Fruit fly (Drosophila melanogaster) whole organism, embryonic: ENCODE results near the gene CG31988.

Experiments
- B-H1 ChIP-seq: fragments of 200-800 bp; sonication (Bioruptor generic); IDR thresholded peaks from 3 replicates; pipeline ENCODE4 v1.3.6; 2022; ENCODE audit warnings: missing biosample characterization, missing genetic modification characterization
- BEAF-32 ChIP-seq: fragments of 200-800 bp; sonication (Bioruptor generic); optimal IDR thresholded peaks from 3 replicates; lab custom pipeline; 2017; ENCODE audit warnings: missing biosample characterization, missing genetic modification characterization, mild to moderate bottlenecking, moderate library complexity, missing genetic modification reagents
- CG10274 ChIP-seq: fragments of 200-800 bp; sonication (Bioruptor generic); optimal IDR thresholded peaks from 3 replicates; lab custom pipeline; 2017; ENCODE audit warnings: missing biosample characterization, mild to moderate bottlenecking, missing genetic modification characterization
- CG11504 ChIP-seq: fragments of 200-800 bp; sonication (Bioruptor generic); optimal IDR thresholded peaks from 3 replicates; lab custom pipeline; 2019; ENCODE audit warnings: missing biosample characterization, mild to moderate bottlenecking, missing genetic modification characterization, moderate library complexity
- CG11695 ChIP-seq: fragments of 200-800 bp; sonication (Bioruptor generic); IDR thresholded peaks from 3 replicates; pipeline ENCODE4 v1.3.6; 2022; ENCODE audit warnings: missing biosample characterization, missing genetic modification characterization
- CG12104 ChIP-seq: fragments of 200-800 bp; sonication (Bioruptor generic); optimal IDR thresholded peaks from 3 replicates; lab custom pipeline; 2016; ENCODE audit warnings: missing biosample characterization, missing genetic modification characterization
- CG13424 ChIP-seq: fragments of 200-800 bp; sonication (Bioruptor generic); optimal IDR thresholded peaks from 2 replicates; lab custom pipeline; 2019; ENCODE audit warnings: missing biosample characterization, mild to moderate bottlenecking, missing genetic modification characterization, moderate library complexity
- CG1792 ChIP-seq: fragments of 200-800 bp; sonication (Bioruptor generic); optimal IDR thresholded peaks from 2 replicates; lab custom pipeline; 2016; ENCODE audit warnings: missing biosample characterization, missing genetic modification characterization
- CG18476 ChIP-seq: fragments of 200-800 bp; sonication (Bioruptor generic); optimal IDR thresholded peaks from 2 replicates; lab custom pipeline; 2016; ENCODE audit warnings: missing biosample characterization, mild to moderate bottlenecking, missing genetic modification characterization
- CG2199 ChIP-seq: fragments of 200-800 bp; sonication (Bioruptor generic); IDR thresholded peaks from 3 replicates; pipeline ENCODE4 v1.3.6; 2022; ENCODE audit warnings: missing biosample characterization, missing genetic modification characterization
- CG31224 ChIP-seq: fragments of 200-800 bp; sonication (Bioruptor generic); IDR thresholded peaks from 2 replicates; pipeline ENCODE4 v1.3.6; 2022; ENCODE audit warnings: missing biosample characterization, missing genetic modification characterization
- CG3163 ChIP-seq: fragments of 200-800 bp; sonication (Bioruptor generic); optimal IDR thresholded peaks from 3 replicates; lab custom pipeline; 2016; ENCODE audit warnings: missing biosample characterization, missing genetic modification characterization
- CG32772 ChIP-seq: fragments of 200-800 bp; sonication (Bioruptor generic); IDR thresholded peaks from 2 replicates; pipeline ENCODE4 v1.3.6; 2022; ENCODE audit warnings: missing biosample characterization, missing genetic modification characterization
- CG8388 ChIP-seq: fragments of 200-800 bp; sonication (Bioruptor generic); optimal IDR thresholded peaks from 2 replicates; lab custom pipeline; 2019; ENCODE audit warnings: missing biosample characterization, mild to moderate bottlenecking, missing genetic modification characterization, moderate library complexity
- CG9727 ChIP-seq: fragments of 200-800 bp; sonication (Bioruptor generic); optimal IDR thresholded peaks from 3 replicates; lab custom pipeline; 2017; ENCODE audit warnings: missing biosample characterization, mild to moderate bottlenecking, missing genetic modification characterization
- D19A ChIP-seq: fragments of 200-800 bp; optimal IDR thresholded peaks from 3 replicates; lab custom pipeline; 2019; ENCODE audit warnings: missing biosample characterization, mild to moderate bottlenecking, missing genetic modification characterization, moderate library complexity
- Doc2 ChIP-seq: fragments of 200-800 bp; sonication (Bioruptor generic); IDR thresholded peaks from 2 replicates; pipeline ENCODE4 v1.3.6; 2022; ENCODE audit warnings: missing biosample characterization, missing genetic modification characterization
- Fer2 ChIP-seq: fragments of 200-800 bp; sonication (Bioruptor generic); optimal IDR thresholded peaks from 2 replicates; lab custom pipeline; 2018; ENCODE audit warnings: missing biosample characterization, mild to moderate bottlenecking, missing genetic modification characterization, moderate library complexity
- Hr3 ChIP-seq: fragments of 200-800 bp; sonication (Bioruptor generic); optimal IDR thresholded peaks from 3 replicates; lab custom pipeline; 2016; ENCODE audit warnings: missing biosample characterization, missing genetic modification characterization
- Jarid2 ChIP-seq: fragments of 200-800 bp; sonication (Bioruptor generic); optimal IDR thresholded peaks from 3 replicates; lab custom pipeline; 2017; ENCODE audit warnings: mild to moderate bottlenecking, missing biosample characterization, missing genetic modification reagents, missing genetic modification characterization
- Mrtf ChIP-seq: fragments of 200-800 bp; sonication (Bioruptor generic); IDR thresholded peaks from 3 replicates; pipeline ENCODE4 v1.3.6; 2022; ENCODE audit warnings: missing biosample characterization, missing genetic modification characterization
- NC2β ChIP-seq: fragments of 200-800 bp; sonication (Bioruptor generic); optimal IDR thresholded peaks from 2 replicates; lab custom pipeline; 2016; ENCODE audit warnings: missing biosample characterization, missing genetic modification characterization
- Ptx1 ChIP-seq: fragments of 200-800 bp; sonication (Bioruptor generic); IDR thresholded peaks from 2 replicates; pipeline ENCODE4 v1.3.6; 2022; ENCODE audit warnings: missing biosample characterization, missing genetic modification characterization
- ase ChIP-seq: fragments of 200-800 bp; sonication (Bioruptor generic); IDR thresholded peaks from 3 replicates; pipeline ENCODE4 v1.3.6; 2022; ENCODE audit warnings: missing biosample characterization, missing genetic modification characterization
- br ChIP-seq: fragments of >200 bp; optimal IDR thresholded peaks from 2 replicates; lab custom pipeline; 2017
- chif ChIP-seq, 2 experiments: fragments of 200-800 bp; sonication (Bioruptor generic); optimal IDR thresholded peaks; 3 replicates each; lab custom pipeline; 2016; ENCODE audit warnings: missing biosample characterization in 2 of 2, missing genetic modification characterization in 2 of 2
- chinmo ChIP-seq: fragments of 200-800 bp; sonication (Bioruptor generic); IDR thresholded peaks from 4 replicates; pipeline ENCODE4 v1.3.6; 2022; ENCODE audit warnings: missing biosample characterization, missing genetic modification characterization; ENCODE audit not compliant: partially characterized antibody
- ci ChIP-seq: fragments of 200-800 bp; sonication (Bioruptor generic); IDR thresholded peaks from 3 replicates; pipeline ENCODE4 v1.3.6; 2022; ENCODE audit warnings: missing biosample characterization, missing genetic modification characterization
- croc ChIP-seq: fragments of 200-800 bp; sonication (Bioruptor generic); conservative IDR thresholded peaks from 3 replicates; pipeline ENCODE4 v1.3.6; 2022; ENCODE audit warnings: missing biosample characterization, missing genetic modification characterization
- disco-r ChIP-seq: fragments of 200-800 bp; sonication (Bioruptor generic); optimal IDR thresholded peaks from 2 replicates; lab custom pipeline; 2016; ENCODE audit warnings: missing biosample characterization, missing genetic modification characterization
- fd102C ChIP-seq: fragments of 200-800 bp; sonication (Bioruptor generic); optimal IDR thresholded peaks from 2 replicates; lab custom pipeline; 2018; ENCODE audit warnings: missing biosample characterization, mild to moderate bottlenecking, missing genetic modification characterization, moderate library complexity
- fd3F ChIP-seq: fragments of 200-800 bp; sonication (Bioruptor generic); optimal IDR thresholded peaks from 2 replicates; lab custom pipeline; 2018; ENCODE audit warnings: missing biosample characterization, mild to moderate bottlenecking, missing genetic modification characterization, moderate library complexity
- h ChIP-seq: fragments of >200 bp; optimal IDR thresholded peaks from 2 replicates; lab custom pipeline; 2017
- hb ChIP-seq: fragments of 200-800 bp; sonication (Bioruptor generic); IDR thresholded peaks from 3 replicates; pipeline ENCODE4 v1.3.6; 2022; ENCODE audit warnings: missing biosample characterization, missing genetic modification characterization; ENCODE audit not compliant: partially characterized antibody
- hbn ChIP-seq: fragments of 200-800 bp; sonication (Bioruptor generic); IDR thresholded peaks from 2 replicates; pipeline ENCODE4 v1.3.6; 2022; ENCODE audit warnings: missing biosample characterization, missing genetic modification characterization; ENCODE audit not compliant: partially characterized antibody
- lola ChIP-seq, 3 experiments: fragments of >200 bp in 2 of 3; fragments of 200-800 bp in 1 of 3; sonication (Bioruptor generic) in 1 of 3; optimal IDR thresholded peaks; 2 replicates each; lab custom pipeline; 2017 to 2019; ENCODE audit warnings: missing biosample characterization in 3 of 3, missing genetic modification characterization in 3 of 3, mild to moderate bottlenecking in 1 of 3, moderate library complexity in 1 of 3
- nmo ChIP-seq: fragments of 200-800 bp; sonication (Bioruptor generic); optimal IDR thresholded peaks from 2 replicates; lab custom pipeline; 2018; ENCODE audit warnings: missing biosample characterization, mild to moderate bottlenecking, missing genetic modification characterization, moderate library complexity
- p53 ChIP-seq: fragments of 200-800 bp; sonication (Bioruptor generic); optimal IDR thresholded peaks from 2 replicates; lab custom pipeline; 2016; ENCODE audit warnings: missing biosample characterization, missing genetic modification characterization
- pan ChIP-seq, 4 experiments: fragments of >200 bp in 3 of 4; fragments of 200-800 bp in 1 of 4; sonication (Bioruptor generic) in 1 of 4; optimal IDR thresholded peaks in 3 of 4; IDR thresholded peaks in 1 of 4; 2 replicates each; pipeline versions ENCODE4 v1.3.6 to Lab custom; 2017 to 2022; ENCODE audit warnings: missing biosample characterization in 2 of 4, missing genetic modification characterization in 2 of 4, mixed read lengths in 1 of 4
- pb ChIP-seq: fragments of 200-800 bp; sonication (Bioruptor generic); optimal IDR thresholded peaks from 3 replicates; lab custom pipeline; 2016; ENCODE audit warnings: missing biosample characterization, missing genetic modification characterization
- peb ChIP-seq: fragments of 200-800 bp; sonication (Bioruptor generic); IDR thresholded peaks from 2 replicates; pipeline ENCODE4 v1.3.6; 2022; ENCODE audit warnings: missing biosample characterization, missing genetic modification characterization
- shn ChIP-seq: fragments of 200-800 bp; sonication (Bioruptor generic); optimal IDR thresholded peaks from 3 replicates; lab custom pipeline; 2016; ENCODE audit warnings: missing biosample characterization, missing genetic modification characterization
- sob ChIP-seq: fragments of 200-800 bp; sonication (Bioruptor generic); IDR thresholded peaks from 2 replicates; pipeline ENCODE4 v1.3.6; 2022; ENCODE audit warnings: missing biosample characterization, missing genetic modification characterization
- trh ChIP-seq: fragments of 200-800 bp; sonication (Bioruptor generic); optimal IDR thresholded peaks from 2 replicates; lab custom pipeline; 2016; ENCODE audit warnings: missing biosample characterization, missing genetic modification characterization
- unc-4 ChIP-seq: fragments of 200-800 bp; sonication (Bioruptor generic); IDR thresholded peaks from 2 replicates; pipeline ENCODE4 v1.3.6; 2022; ENCODE audit warnings: missing biosample characterization, missing genetic modification characterization; ENCODE audit not compliant: partially characterized antibody
- unpg ChIP-seq: fragments of 200-800 bp; sonication (Bioruptor generic); optimal IDR thresholded peaks from 3 replicates; lab custom pipeline; 2018; ENCODE audit warnings: missing biosample characterization, mild to moderate bottlenecking, missing genetic modification characterization, moderate library complexity
- usp ChIP-seq: fragments of >200 bp; optimal IDR thresholded peaks from 2 replicates; lab custom pipeline; 2017; ENCODE audit warnings: missing biosample characterization, missing genetic modification characterization
- wek ChIP-seq: fragments of 200-800 bp; sonication (Bioruptor generic); optimal IDR thresholded peaks from 3 replicates; lab custom pipeline; 2018; ENCODE audit warnings: missing biosample characterization, mild to moderate bottlenecking, missing genetic modification characterization, moderate library complexity
- yki ChIP-seq: fragments of >200 bp; optimal IDR thresholded peaks from 3 replicates; lab custom pipeline; 2018
- zf30C ChIP-seq: fragments of 200-800 bp; sonication (Bioruptor generic); optimal IDR thresholded peaks from 3 replicates; lab custom pipeline; 2018; ENCODE audit warnings: missing biosample characterization, mild to moderate bottlenecking, missing genetic modification characterization

The CG31988 gene

dm6 chr2L:21250519-21251336, 48.1 kb upstream of the CG31988 start (continued):
- TF ChIP-seq pan (optimal IDR thresholded peaks at IDR 0.05; lab: Kevin White, UChicago), result no peak
- no peak for TF ChIP-seq pan (GFP tag; optimal IDR thresholded peaks at IDR 0.05 in 1 of 2, IDR thresholded peaks at IDR 0.05 in 1 of 2)
- peak; percentile 9; the same call in 1 of the 3 replicates for TF ChIP-seq ci (GFP tag; lab: Robert Waterston, UW)
- TF ChIP-seq CG8388, result no peak
- peak; percentile 5 for TF ChIP-seq CG11504 (tag; lab: Kevin White, UChicago)
- no peak for TF ChIP-seq lola (GFP tag; optimal IDR thresholded peaks at IDR 0.05; lab: Kevin White, UChicago)
- no peak for TF ChIP-seq Mrtf (GFP tag; lab: Robert Waterston, UW)
- no peak for TF ChIP-seq Fer2 (tag; lab: Kevin White, UChicago)
- TF ChIP-seq pb, result no peak
- no peak for TF ChIP-seq unpg (GFP tag; lab: Kevin White, UChicago)
- TF ChIP-seq CG11695 (GFP tag; lab: Robert Waterston, UW), result no peak; the same call in 2 of the 3 replicates
- TF ChIP-seq CG1792 (GFP tag; lab: Kevin White, UChicago), result no peak
- no peak for TF ChIP-seq CG32772
- no peak for TF ChIP-seq NC2β
- no peak for TF ChIP-seq CG12104 (GFP tag; lab: Kevin White, UChicago)
- peak; percentile 100 for TF ChIP-seq chinmo (GFP tag; lab: Robert Waterston, UW)
- no peak for TF ChIP-seq disco-r
- peak; percentile 88 for TF ChIP-seq CG2199 (GFP tag; lab: Robert Waterston, UW)
- TF ChIP-seq peb (GFP tag; lab: Robert Waterston, UW), result no peak
- TF ChIP-seq CG18476 (GFP tag; lab: Kevin White, UChicago), result no peak
- TF ChIP-seq ase, result no peak
- no peak for TF ChIP-seq zf30C (GFP tag; lab: Kevin White, UChicago)
- no peak for TF ChIP-seq h (lab: Kevin White, UChicago)
- TF ChIP-seq wek (GFP tag; lab: Kevin White, UChicago), result no peak
- TF ChIP-seq p53, result no peak
- TF ChIP-seq nmo (GFP tag; lab: Kevin White, UChicago), result no peak
- no peak for TF ChIP-seq fd3F (GFP tag; lab: Kevin White, UChicago)
- TF ChIP-seq br, result no peak
- peak; percentile 33 for TF ChIP-seq D19A (tag; lab: Kevin White, UChicago)
- TF ChIP-seq Jarid2 (GFP tag; lab: Kevin White, UChicago), result no peak
- TF ChIP-seq sob (GFP tag; lab: Robert Waterston, UW), result 0 out of 2 replicates have a peak, but pooled peaks have one; percentile 21
- TF ChIP-seq CG9727, result no peak
- no peak for TF ChIP-seq BEAF-32
- no peak for TF ChIP-seq hb (GFP tag; lab: Robert Waterston, UW)
- TF ChIP-seq CG31224 (GFP tag; lab: Robert Waterston, UW), result no peak
- no peak for TF ChIP-seq CG13424
- no peak for TF ChIP-seq Doc2
- TF ChIP-seq hbn (GFP tag; lab: Robert Waterston, UW), result peak; percentile 39; the same call in 1 of the 2 replicates
- TF ChIP-seq Ptx1, result no peak
- TF ChIP-seq CG10274 (GFP tag; lab: Kevin White, UChicago), result no peak
- TF ChIP-seq Hr3 (GFP tag; lab: Kevin White, UChicago), result no peak
- TF ChIP-seq chif (GFP tag; optimal IDR thresholded peaks at IDR 0.05; lab: Kevin White, UChicago), result no peak
- no peak for TF ChIP-seq yki (lab: Kevin White, UChicago)
- TF ChIP-seq unc-4, result peak; percentile 35; the same call in 1 of the 2 replicates
- no peak for TF ChIP-seq trh (GFP tag; lab: Kevin White, UChicago)
- TF ChIP-seq CG3163 (GFP tag; lab: Kevin White, UChicago), result peak; percentile 69
- TF ChIP-seq croc (GFP tag; lab: Robert Waterston, UW), result no peak
- TF ChIP-seq usp (GFP tag; lab: Kevin White, UChicago), result no peak
- no peak for TF ChIP-seq shn (GFP tag; lab: Kevin White, UChicago)
- TF ChIP-seq fd102C, result no peak
- TF ChIP-seq B-H1 (GFP tag; lab: Robert Waterston, UW), result no peak
